Fruit fly (Drosophila melanogaster) whole organism, embryonic: Measurements from ENCODE around the gene sa.

Source experiments
- BtbVII ChIP-seq: fragments of 200-800 bp; sonication (Bioruptor generic); optimal IDR thresholded peaks from 3 replicates; lab custom pipeline; 2017; ENCODE audit warnings: missing biosample characterization, mild to moderate bottlenecking, missing genetic modification characterization
- CG1233 ChIP-seq: fragments of 200-800 bp; sonication (Bioruptor generic); optimal IDR thresholded peaks from 4 replicates; lab custom pipeline; 2018; ENCODE audit warnings: missing biosample characterization, mild to moderate bottlenecking, missing genetic modification characterization
- CG16779 ChIP-seq: fragments of 200-800 bp; sonication (Bioruptor generic); IDR thresholded peaks from 2 replicates; pipeline ENCODE4 v1.3.6; 2022; ENCODE audit warnings: missing biosample characterization, missing genetic modification characterization
- CG17612 ChIP-seq: fragments of 200-800 bp; sonication (Bioruptor generic); IDR thresholded peaks from 2 replicates; pipeline ENCODE4 v1.3.6; 2022; ENCODE audit warnings: missing biosample characterization, missing genetic modification characterization
- ro ChIP-seq: fragments of 200-800 bp; sonication (Bioruptor generic); IDR thresholded peaks from 2 replicates; pipeline ENCODE4 v1.3.6; 2022; ENCODE audit warnings: missing biosample characterization, missing genetic modification characterization

DNA sequence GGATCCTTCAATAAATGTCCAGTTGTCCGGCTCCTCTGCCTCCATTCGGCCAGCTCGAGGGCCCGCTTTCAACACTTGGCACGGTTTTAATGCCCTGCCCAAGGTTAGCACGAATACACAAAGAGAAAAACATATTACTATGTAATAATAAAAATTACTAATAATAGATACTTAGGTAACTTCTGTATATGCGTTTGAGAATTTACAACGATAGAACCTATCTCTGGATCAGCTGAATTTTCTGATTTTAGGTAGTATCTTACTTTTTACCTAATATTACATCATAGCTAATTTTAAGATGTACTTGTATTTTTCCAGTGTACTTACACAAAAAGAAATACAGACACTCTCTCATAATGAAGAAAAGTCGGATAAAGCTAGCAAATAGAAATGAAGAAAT lies 20.8 kb downstream of the sa start:
- TF ChIP-seq CG16779 (GFP tag; lab: Robert Waterston, UW) (no peak), BtbVII (GFP tag; lab: Kevin White, UChicago) (no peak), CG17612 (no peak), CG1233 (GFP tag; lab: Kevin White, UChicago) (no peak), ro (GFP tag; lab: Robert Waterston, UW) (no peak)
